Worm (Caenorhabditis elegans) whole organism, L3 larva: ENCODE results near the gene F54D10.5.

ENCODE experiments used
- R02D3.7 ChIP-seq: fragments of 150-350 bp; optimal IDR thresholded peaks from 2 replicates; lab custom pipeline; 2014; ENCODE audit warnings: missing biosample characterization, missing genetic modification characterization
- ZK546.5 ChIP-seq: sonication (generic microtip); optimal IDR thresholded peaks from 2 replicates; lab custom pipeline; 2017; ENCODE audit warnings: missing biosample characterization, missing genetic modification characterization
- ama-1 ChIP-seq: fragments of 150-350 bp; optimal IDR thresholded peaks from 2 replicates; lab custom pipeline; 2018
- ceh-82 ChIP-seq: fragments of 150-350 bp; optimal IDR thresholded peaks from 2 replicates; lab custom pipeline; 2014; ENCODE audit warnings: missing biosample characterization, missing genetic modification characterization
- ceh-9 ChIP-seq: sonication (generic microtip); optimal IDR thresholded peaks from 2 replicates; lab custom pipeline; 2018; ENCODE audit warnings: missing biosample characterization, missing genetic modification characterization
- daf-12 ChIP-seq: fragments of 150-350 bp; optimal IDR thresholded peaks from 2 replicates; lab custom pipeline; 2014; ENCODE audit warnings: missing biosample characterization, missing genetic modification reagents, missing genetic modification characterization
- egl-27 ChIP-seq: sonication (generic microtip); optimal IDR thresholded peaks from 4 replicates; lab custom pipeline; 2017; ENCODE audit warnings: missing biosample characterization, missing genetic modification reagents, missing genetic modification characterization
- egl-5 ChIP-seq: fragments of 150-350 bp; optimal IDR thresholded peaks from 2 replicates; lab custom pipeline; 2017; ENCODE audit warnings: missing biosample characterization, missing genetic modification reagents, missing genetic modification characterization, inconsistent platforms
- elt-1 ChIP-seq: fragments of 150-350 bp; optimal IDR thresholded peaks from 2 replicates; lab custom pipeline; 2014; ENCODE audit warnings: missing biosample characterization, missing genetic modification characterization
- elt-2 ChIP-seq: sonication (generic microtip); optimal IDR thresholded peaks from 2 replicates; lab custom pipeline; 2016; ENCODE audit warnings: missing genetic modification reagents, mild to moderate bottlenecking, missing genetic modification characterization, missing compliant biosample characterization
- elt-3 ChIP-seq, 3 experiments: fragments of 150-350 bp in 1 of 3; sonication (generic microtip) in 2 of 3; optimal IDR thresholded peaks; 2 replicates in 2 of 3; 4 replicates in 1 of 3; lab custom pipeline; 2014 to 2017; ENCODE audit warnings: missing biosample characterization in 3 of 3, missing genetic modification characterization in 3 of 3
- eor-1 ChIP-seq, 2 experiments: fragments of 150-350 bp; optimal IDR thresholded peaks; 2 replicates each; lab custom pipeline; 2014 to 2018; ENCODE audit warnings: missing biosample characterization in 2 of 2, missing genetic modification characterization in 2 of 2
- fkh-10 ChIP-seq: sonication (generic microtip); optimal IDR thresholded peaks from 2 replicates; lab custom pipeline; 2017; ENCODE audit warnings: missing biosample characterization, missing genetic modification reagents, missing genetic modification characterization
- hmg-11 ChIP-seq: sonication (generic microtip); optimal IDR thresholded peaks from 2 replicates; lab custom pipeline; 2016; ENCODE audit warnings: missing genetic modification characterization, missing compliant biosample characterization
- jun-1 ChIP-seq: fragments of 150-350 bp; optimal IDR thresholded peaks from 2 replicates; lab custom pipeline; 2014; ENCODE audit warnings: missing biosample characterization, missing genetic modification reagents, missing genetic modification characterization
- lin-15B ChIP-seq: fragments of 150-350 bp; optimal IDR thresholded peaks from 2 replicates; lab custom pipeline; 2014; ENCODE audit warnings: missing biosample characterization, missing genetic modification characterization
- lsy-12 ChIP-seq: sonication (generic microtip); optimal IDR thresholded peaks from 2 replicates; lab custom pipeline; 2016; ENCODE audit warnings: mild to moderate bottlenecking, missing genetic modification characterization, missing compliant biosample characterization
- mdl-1 ChIP-seq: fragments of 150-350 bp; optimal IDR thresholded peaks from 2 replicates; lab custom pipeline; 2014; ENCODE audit warnings: missing biosample characterization, missing genetic modification characterization
- mml-1 ChIP-seq: fragments of 150-350 bp; sonication (generic microtip); optimal IDR thresholded peaks from 3 replicates; lab custom pipeline; 2014; ENCODE audit warnings: missing biosample characterization, missing genetic modification characterization
- nfya-1 ChIP-seq: sonication (generic microtip); optimal IDR thresholded peaks from 2 replicates; lab custom pipeline; 2017; ENCODE audit warnings: missing genetic modification characterization, mild to moderate bottlenecking, missing compliant biosample characterization, antibody characterized with exemption, moderate library complexity; ENCODE audit not compliant: insufficient read depth
- nhr-23 ChIP-seq: fragments of 150-350 bp; optimal IDR thresholded peaks from 2 replicates; lab custom pipeline; 2014; ENCODE audit warnings: missing biosample characterization, missing genetic modification reagents, missing genetic modification characterization
- nhr-25 ChIP-seq: sonication (generic microtip); optimal IDR thresholded peaks from 2 replicates; lab custom pipeline; 2017; ENCODE audit warnings: missing biosample characterization, missing genetic modification characterization
- nhr-43 ChIP-seq: sonication (generic microtip); optimal IDR thresholded peaks from 2 replicates; lab custom pipeline; 2016; ENCODE audit warnings: mild to moderate bottlenecking, missing genetic modification characterization, missing compliant biosample characterization; ENCODE audit not compliant: poor library complexity, severe bottlenecking
- nhr-76 ChIP-seq: fragments of 150-350 bp; sonication (generic microtip); optimal IDR thresholded peaks from 5 replicates; lab custom pipeline; 2014; ENCODE audit warnings: missing biosample characterization, missing genetic modification characterization
- pha-4 ChIP-seq: fragments of 150-350 bp; optimal IDR thresholded peaks from 2 replicates; lab custom pipeline; 2014; ENCODE audit warnings: missing biosample characterization, missing genetic modification reagents, missing genetic modification characterization
- sea-2 ChIP-seq: fragments of 150-350 bp; sonication (generic microtip); optimal IDR thresholded peaks from 4 replicates; lab custom pipeline; 2014; ENCODE audit warnings: missing biosample characterization, missing genetic modification reagents, missing genetic modification characterization
- skn-1 ChIP-seq: fragments of 150-350 bp; optimal IDR thresholded peaks from 2 replicates; lab custom pipeline; 2014; ENCODE audit warnings: missing biosample characterization, missing genetic modification characterization
- tbx-2 ChIP-seq: sonication (generic microtip); optimal IDR thresholded peaks from 2 replicates; lab custom pipeline; 2016; ENCODE audit warnings: mild to moderate bottlenecking, missing genetic modification characterization, missing compliant biosample characterization
- unc-39 ChIP-seq: sonication (generic microtip); optimal IDR thresholded peaks from 4 replicates; lab custom pipeline; 2017; ENCODE audit warnings: missing biosample characterization, missing genetic modification characterization
- zag-1 ChIP-seq: fragments of 150-350 bp; optimal IDR thresholded peaks from 2 replicates; lab custom pipeline; 2014; ENCODE audit warnings: missing biosample characterization, missing genetic modification characterization
- ztf-11 ChIP-seq: fragments of 150-350 bp; optimal IDR thresholded peaks from 2 replicates; lab custom pipeline; 2014; ENCODE audit warnings: missing biosample characterization, missing genetic modification characterization
- ztf-4 ChIP-seq: fragments of 150-350 bp; optimal IDR thresholded peaks from 2 replicates; lab custom pipeline; 2014; ENCODE audit warnings: missing biosample characterization, missing genetic modification characterization

F54D10.5 gene

DNA sequence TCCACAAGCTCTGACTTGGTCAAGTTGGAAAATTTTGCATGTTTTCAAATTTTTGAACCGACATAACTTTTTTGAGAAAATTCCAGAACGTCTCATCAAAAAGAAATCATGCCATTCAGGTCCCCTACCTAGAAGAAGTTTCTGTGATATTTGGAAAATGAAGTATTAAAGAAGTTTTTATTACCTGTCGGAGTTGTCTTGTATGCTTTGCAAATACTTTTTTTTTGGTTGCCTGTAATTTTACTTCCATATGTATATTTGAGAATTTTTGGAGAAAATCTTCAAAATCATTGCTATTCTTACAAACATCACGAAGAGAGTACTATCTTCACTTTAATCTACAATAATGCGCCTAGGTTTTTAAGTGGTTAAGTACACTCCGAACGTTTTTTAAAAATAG lies 42.7 kb upstream of the F54D10.5 start, which contains the start of gene nhr-72:
nhr-72 (minus strand) TSS at position 101 of the 400 bp plus-strand sequence.
- TF ChIP-seq ztf-4 (tag; lab: Kevin White, UChicago) = no peak
- no peak for TF ChIP-seq nfya-1 (tag; lab: Kevin White, UChicago)
- TF ChIP-seq zag-1 (tag; lab: Kevin White, UChicago) = no peak
- no peak for TF ChIP-seq sea-2 (GFP tag; lab: Kevin White, UChicago)
- no peak for TF ChIP-seq ztf-11 (tag; lab: Kevin White, UChicago)
- no peak for TF ChIP-seq elt-3 (tag; optimal IDR thresholded peaks at IDR 0.05; lab: Kevin White, UChicago)
- no peak for TF ChIP-seq unc-39 (tag; lab: Kevin White, UChicago)
- TF ChIP-seq skn-1 = no peak
- no peak for TF ChIP-seq ama-1
- TF ChIP-seq lin-15B (tag; lab: Kevin White, UChicago) = no peak
- no peak for TF ChIP-seq elt-1 (tag; lab: Kevin White, UChicago)
- no peak for TF ChIP-seq jun-1 (tag; lab: Kevin White, UChicago)
- no peak for TF ChIP-seq fkh-10 (GFP tag; lab: Kevin White, UChicago)

- no peak for TF ChIP-seq nhr-25 (tag; lab: Kevin White, UChicago)
- TF ChIP-seq lsy-12 (tag; lab: Kevin White, UChicago) = no peak
- TF ChIP-seq nhr-43 (tag; lab: Kevin White, UChicago) = no peak
- TF ChIP-seq ceh-82 (tag; lab: Kevin White, UChicago) = no peak
- no peak for TF ChIP-seq daf-12 (tag; lab: Kevin White, UChicago)
- no peak for TF ChIP-seq mdl-1 (tag; lab: Kevin White, UChicago)
- no peak for TF ChIP-seq ZK546.5 (tag; lab: Kevin White, UChicago)
- no peak for TF ChIP-seq nhr-23
- no peak for TF ChIP-seq egl-5 (tag; lab: Kevin White, UChicago)
- no peak for TF ChIP-seq eor-1 (tag; optimal IDR thresholded peaks at IDR 0.05; lab: Kevin White, UChicago)
- TF ChIP-seq R02D3.7 (tag; lab: Kevin White, UChicago) = no peak
- TF ChIP-seq ceh-9 = no peak
- no peak for TF ChIP-seq jun-1 (tag; lab: Kevin White, UChicago)
- TF ChIP-seq pha-4 (tag; lab: Kevin White, UChicago) = no peak
- TF ChIP-seq elt-1 (tag; lab: Kevin White, UChicago) = no peak
- TF ChIP-seq elt-3 (tag; optimal IDR thresholded peaks at IDR 0.05; lab: Kevin White, UChicago) = no peak
- TF ChIP-seq tbx-2 (tag; lab: Kevin White, UChicago) = no peak
- TF ChIP-seq hmg-11 (tag; lab: Kevin White, UChicago) = no peak
- no peak for TF ChIP-seq elt-2 (tag; lab: Kevin White, UChicago)
Observed at ce11 chrII:3846028-3846427, 38.1 kb upstream of the F54D10.5 start, which contains the start of gene C17A2.2. Gene C17A2.2, plus strand, starts transcription at chrII:3846328.

DNA sequence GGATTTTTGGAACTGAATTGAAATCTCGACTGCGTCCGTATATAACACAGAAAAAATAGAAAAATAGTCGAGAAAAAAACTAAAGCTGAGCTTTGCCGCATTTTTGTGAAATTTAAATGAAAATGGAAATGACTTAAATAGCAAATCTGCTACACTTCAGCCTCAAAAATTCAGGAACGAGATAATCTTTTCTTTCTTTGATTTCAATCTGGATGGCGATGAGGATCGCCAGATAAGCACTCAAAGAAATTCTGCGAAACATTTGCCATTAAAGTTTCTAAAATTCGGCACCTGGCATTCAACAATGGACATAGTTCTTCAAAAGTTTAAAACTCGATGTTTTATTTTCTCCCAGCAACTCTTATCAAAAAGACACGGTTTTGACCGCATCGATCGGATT lies 35.3 kb upstream of the F54D10.5 start, which contains the start of the genes C17A2.7 and C17A2.3:
C17A2.7 (minus strand) TSS at position 101 of the 400 bp plus-strand sequence.
C17A2.3 (plus strand) TSS at position 305 of the 400 bp plus-strand sequence.
- TF ChIP-seq nhr-43 (tag; lab: Kevin White, UChicago) = no peak
- TF ChIP-seq egl-5 (tag; lab: Kevin White, UChicago) = no peak

- TF ChIP-seq ztf-11 (tag; lab: Kevin White, UChicago) (no peak), eor-1 (tag; optimal IDR thresholded peaks at IDR 0.05; lab: Kevin White, UChicago) (no peak)
Observed at ce11 chrII:3839562-3839961, 31.6 kb upstream of the F54D10.5 start, which contains the start of gene C17A2.4. Gene C17A2.4, plus strand, starts transcription at chrII:3839862.

DNA sequence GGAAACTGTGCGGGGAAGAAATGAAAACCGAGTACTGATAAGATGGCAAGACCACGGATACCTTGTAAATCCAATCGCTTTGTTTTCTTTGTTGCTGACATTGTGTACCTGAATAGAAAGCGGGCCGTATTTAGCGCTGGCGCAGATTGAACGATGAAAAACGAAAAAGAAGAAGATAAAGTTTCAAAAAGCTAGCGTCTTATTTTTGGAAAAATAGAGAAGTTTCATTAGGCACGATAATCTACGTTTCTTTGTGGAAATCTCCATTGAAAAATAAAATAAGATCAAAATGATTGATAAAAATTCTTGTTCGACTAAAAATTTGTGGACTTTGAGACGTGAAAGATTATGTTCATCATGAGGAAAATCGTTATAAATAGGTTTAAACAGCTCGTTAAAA lies 27.9 kb upstream of the F54D10.5 start, which contains the start of gene oac-4:
oac-4 (minus strand) TSS at position 101 of the 400 bp plus-strand sequence.
- no peak for TF ChIP-seq nhr-76
- no peak for TF ChIP-seq R02D3.7 (tag; lab: Kevin White, UChicago)
- TF ChIP-seq zag-1 (tag; lab: Kevin White, UChicago) = no peak
- no peak for TF ChIP-seq mml-1 (tag; lab: Kevin White, UChicago)
- no peak for TF ChIP-seq daf-12 (tag; lab: Kevin White, UChicago)
- no peak for TF ChIP-seq ceh-82 (tag; lab: Kevin White, UChicago)
- TF ChIP-seq unc-39 (tag; lab: Kevin White, UChicago) = no peak
- TF ChIP-seq egl-27 (tag; lab: Kevin White, UChicago) = no peak
- no peak for TF ChIP-seq mdl-1 (tag; lab: Kevin White, UChicago)
